Worm (Caenorhabditis elegans) whole organism, early embryonic: ENCODE measurements around the gene C06A12.8.

Source experiments
- ama-1 ChIP-seq: fragments of 150-350 bp; optimal IDR thresholded peaks from 2 replicates; lab custom pipeline; 2014
- hmbx-1 ChIP-seq: sonication (generic microtip); optimal IDR thresholded peaks from 2 replicates; lab custom pipeline; 2016; ENCODE audit warnings: mild to moderate bottlenecking, missing genetic modification characterization, missing compliant biosample characterization
- scrt-1 ChIP-seq: fragments of 200-800 bp; sonication (Bioruptor generic); IDR thresholded peaks from 2 replicates; pipeline ENCODE4 v1.3.6; 2022; ENCODE audit warnings: missing genetic modification characterization, missing compliant biosample characterization

DNA sequence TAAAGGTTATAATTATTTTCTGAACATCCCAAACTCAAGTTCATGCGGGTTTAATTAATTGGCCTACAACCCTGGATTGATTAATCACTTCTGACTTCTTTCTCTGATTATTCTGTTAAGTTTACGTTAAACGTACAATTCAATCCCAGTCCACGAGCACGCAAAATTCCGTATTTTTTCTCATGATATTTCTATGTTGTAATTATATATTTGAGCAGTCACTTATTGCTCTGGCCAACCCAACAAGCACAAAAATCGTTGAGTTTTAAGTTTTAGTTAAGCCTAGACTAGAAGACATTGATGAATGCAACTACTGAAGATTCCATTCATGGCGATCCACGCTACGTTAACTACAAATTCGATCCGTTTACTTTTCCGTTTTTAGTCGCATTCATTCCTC lies 41.2 kb upstream of the C06A12.8 start, which contains the start of gene sru-15:
- TF ChIP-seq hmbx-1 (tag; lab: Kevin White, UChicago) (no peak), ama-1 (lab: Kevin White, UChicago) (no peak), scrt-1 (GFP tag; lab: Robert Waterston, UW) (no peak)
